Worm (Caenorhabditis elegans) whole organism, early embryonic: ENCODE results near the gene ZK1248.5.

Experiments
- B0310.2 ChIP-seq: sonication (generic microtip); optimal IDR thresholded peaks from 2 replicates; lab custom pipeline; 2016; ENCODE audit warnings: mild to moderate bottlenecking, missing genetic modification characterization, missing compliant biosample characterization
- aly-1 ChIP-seq: sonication (generic microtip); optimal IDR thresholded peaks from 2 replicates; lab custom pipeline; 2016; ENCODE audit warnings: missing genetic modification characterization, missing compliant biosample characterization
- ama-1 ChIP-seq: fragments of 150-350 bp; optimal IDR thresholded peaks from 2 replicates; lab custom pipeline; 2014
- ceh-13 ChIP-seq: fragments of 200-800 bp; sonication (Bioruptor generic); optimal IDR thresholded peaks from 2 replicates; lab custom pipeline; 2018; ENCODE audit warnings: mild to moderate bottlenecking, missing genetic modification characterization, missing compliant biosample characterization
- ceh-36 ChIP-seq: sonication (generic microtip); optimal IDR thresholded peaks from 2 replicates; lab custom pipeline; 2016; ENCODE audit warnings: missing genetic modification characterization, inconsistent platforms, missing compliant biosample characterization
- ets-7 ChIP-seq: sonication (generic microtip); optimal IDR thresholded peaks from 2 replicates; lab custom pipeline; 2016; ENCODE audit warnings: missing genotype, missing genetic modification characterization, missing compliant biosample characterization
- flt-1 ChIP-seq: fragments of 200-800 bp; sonication (Bioruptor generic); IDR thresholded peaks from 2 replicates; pipeline ENCODE4 v1.3.6; 2022; ENCODE audit warnings: missing genetic modification characterization, missing compliant biosample characterization
- hmbx-1 ChIP-seq: sonication (generic microtip); optimal IDR thresholded peaks from 2 replicates; lab custom pipeline; 2016; ENCODE audit warnings: mild to moderate bottlenecking, missing genetic modification characterization, missing compliant biosample characterization
- hmg-4 ChIP-seq: fragments of 200-800 bp; sonication (Bioruptor generic); optimal IDR thresholded peaks from 2 replicates; lab custom pipeline; 2018; ENCODE audit warnings: mild to moderate bottlenecking, missing genetic modification characterization, missing compliant biosample characterization
- hnd-1 ChIP-seq: sonication (generic microtip); optimal IDR thresholded peaks from 2 replicates; lab custom pipeline; 2016; ENCODE audit warnings: missing genetic modification characterization, missing compliant biosample characterization
- scrt-1 ChIP-seq: fragments of 200-800 bp; sonication (Bioruptor generic); IDR thresholded peaks from 2 replicates; pipeline ENCODE4 v1.3.6; 2022; ENCODE audit warnings: missing genetic modification characterization, missing compliant biosample characterization
- sea-1 ChIP-seq: fragments of 200-800 bp; sonication (Bioruptor generic); conservative IDR thresholded peaks from 2 replicates; pipeline ENCODE4 v1.3.6; 2022; ENCODE audit warnings: missing genetic modification characterization, missing compliant biosample characterization
- tbx-11 ChIP-seq: fragments of 200-800 bp; sonication (Bioruptor generic); IDR thresholded peaks from 2 replicates; pipeline ENCODE4 v1.3.6; 2022; ENCODE audit warnings: missing genetic modification characterization, missing compliant biosample characterization
- tbx-37 ChIP-seq: fragments of 200-800 bp; sonication (Bioruptor generic); conservative IDR thresholded peaks from 2 replicates; pipeline ENCODE4 v1.3.6; 2022; ENCODE audit warnings: missing genetic modification reagents, missing genetic modification characterization, missing compliant biosample characterization

DNA sequence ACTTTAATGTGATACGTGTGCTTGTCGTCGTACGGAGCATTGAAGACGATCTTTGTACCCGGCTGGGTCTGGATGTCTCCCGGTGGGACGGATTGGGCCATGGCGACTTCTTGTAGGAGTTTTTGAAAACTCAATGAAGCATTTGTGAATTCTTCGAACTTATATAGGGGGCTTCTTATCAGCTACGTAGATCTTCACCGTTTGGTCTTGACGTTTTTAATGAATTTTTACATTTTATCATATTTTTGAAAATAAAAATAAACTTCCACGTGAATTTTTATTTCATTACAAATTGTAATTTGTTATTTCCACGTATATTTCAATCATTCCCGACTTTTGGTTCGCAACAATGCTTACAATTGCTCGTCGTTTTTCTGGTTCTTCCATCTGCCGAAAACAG, at the start of gene ZK1248.5, which contains the start of gene msp-64:
- no peak for TF ChIP-seq tbx-11
- TF ChIP-seq ama-1 (lab: Kevin White, UChicago): no peak
- no peak for TF ChIP-seq ceh-13 (GFP tag; lab: Kevin White, UChicago)
- TF ChIP-seq scrt-1 (GFP tag; lab: Robert Waterston, UW): no peak
- TF ChIP-seq tbx-37: no peak
- no peak for TF ChIP-seq flt-1 (GFP tag; lab: Robert Waterston, UW)
- TF ChIP-seq aly-1 (tag; lab: Kevin White, UChicago): no peak
- no peak for TF ChIP-seq hnd-1 (tag; lab: Kevin White, UChicago)
- no peak for TF ChIP-seq hmg-4 (GFP tag; lab: Kevin White, UChicago)
- TF ChIP-seq ceh-36 (tag; lab: Kevin White, UChicago): no peak
- no peak for TF ChIP-seq ets-7 (tag; lab: Kevin White, UChicago)
- no peak for TF ChIP-seq hmbx-1 (tag; lab: Kevin White, UChicago)
- TF ChIP-seq sea-1 (GFP tag; lab: Robert Waterston, UW): no peak
- no peak for TF ChIP-seq B0310.2 (tag; lab: Kevin White, UChicago)
